Fruit fly (Drosophila melanogaster) whole organism, embryonic: Measurements from ENCODE around the gene anox.

Experiments
- CG10267 ChIP-seq: fragments of 200-800 bp; sonication (Bioruptor generic); optimal IDR thresholded peaks from 2 replicates; lab custom pipeline; 2018; ENCODE audit warnings: missing biosample characterization, mild to moderate bottlenecking, missing genetic modification characterization, moderate library complexity
- CG10431 ChIP-seq: fragments of 200-800 bp; sonication (Bioruptor generic); optimal IDR thresholded peaks from 3 replicates; lab custom pipeline; 2018; ENCODE audit warnings: missing biosample characterization, mild to moderate bottlenecking, missing genetic modification characterization
- CG15073 ChIP-seq: fragments of 200-800 bp; sonication (Bioruptor generic); optimal IDR thresholded peaks from 2 replicates; lab custom pipeline; 2016; ENCODE audit warnings: missing biosample characterization, missing genetic modification characterization
- CG15479 ChIP-seq: fragments of 200-800 bp; sonication (Bioruptor generic); optimal IDR thresholded peaks from 3 replicates; lab custom pipeline; 2019; ENCODE audit warnings: missing biosample characterization, mild to moderate bottlenecking, missing genetic modification characterization, moderate library complexity
- CG17385 ChIP-seq: fragments of 200-800 bp; sonication (Bioruptor generic); optimal IDR thresholded peaks from 3 replicates; lab custom pipeline; 2018; ENCODE audit warnings: missing biosample characterization, mild to moderate bottlenecking, missing genetic modification characterization
- CG18599 ChIP-seq: fragments of 200-800 bp; sonication (Bioruptor generic); optimal IDR thresholded peaks from 3 replicates; lab custom pipeline; 2017; ENCODE audit warnings: missing biosample characterization, missing genetic modification characterization, mild to moderate bottlenecking, moderate library complexity, missing genetic modification reagents
- CG30431 ChIP-seq: fragments of 200-800 bp; sonication (Bioruptor generic); optimal IDR thresholded peaks from 2 replicates; lab custom pipeline; 2017; ENCODE audit warnings: missing biosample characterization, missing genetic modification characterization
- CG3163 ChIP-seq: fragments of 200-800 bp; sonication (Bioruptor generic); optimal IDR thresholded peaks from 3 replicates; lab custom pipeline; 2016; ENCODE audit warnings: missing biosample characterization, missing genetic modification characterization
- CG34376 ChIP-seq: fragments of 200-800 bp; sonication (Bioruptor generic); optimal IDR thresholded peaks from 2 replicates; lab custom pipeline; 2018; ENCODE audit warnings: missing biosample characterization, mild to moderate bottlenecking, missing genetic modification characterization
- CG4360 ChIP-seq: fragments of 200-800 bp; sonication (Bioruptor generic); IDR thresholded peaks from 2 replicates; pipeline ENCODE4 v1.3.6; 2022; ENCODE audit warnings: missing biosample characterization, missing genetic modification characterization
- CG4854 ChIP-seq: fragments of 200-800 bp; sonication (Bioruptor generic); optimal IDR thresholded peaks from 2 replicates; lab custom pipeline; 2016; ENCODE audit warnings: missing biosample characterization, missing genetic modification characterization, inconsistent platforms
- H2.0 ChIP-seq: fragments of 200-800 bp; sonication (Bioruptor generic); IDR thresholded peaks from 2 replicates; pipeline ENCODE4 v1.3.6; 2022; ENCODE audit warnings: missing biosample characterization, missing genetic modification characterization
- Med ChIP-seq: fragments of 200-800 bp; sonication (Bioruptor generic); peaks from one replicate; lab custom pipeline; 2016; ENCODE audit warnings: missing biosample characterization, missing genetic modification characterization, mild to moderate bottlenecking, inconsistent platforms, moderate library complexity
- Optix ChIP-seq: fragments of 200-800 bp; sonication (Bioruptor generic); IDR thresholded peaks from 3 replicates; pipeline ENCODE4 v1.3.6; 2022; ENCODE audit warnings: missing biosample characterization, missing genetic modification characterization
- Pdp1 ChIP-seq, 2 experiments: fragments of 200-800 bp; sonication (Bioruptor generic); optimal IDR thresholded peaks; 3 replicates each; lab custom pipeline; 2016; ENCODE audit warnings: missing biosample characterization in 2 of 2, missing genetic modification characterization in 2 of 2, mild to moderate bottlenecking in 1 of 2, moderate library complexity in 1 of 2
- Rx ChIP-seq: fragments of 200-800 bp; sonication (Bioruptor generic); IDR thresholded peaks from 2 replicates; pipeline ENCODE4 v1.3.6; 2022; ENCODE audit warnings: missing biosample characterization, missing genetic modification characterization
- Trl ChIP-seq, 3 experiments: fragments of >200 bp in 2 of 3; fragments of 200-800 bp in 1 of 3; sonication (Bioruptor generic) in 1 of 3; optimal IDR thresholded peaks; 2 replicates in 1 of 3; 3 replicates in 2 of 3; lab custom pipeline; 2016 to 2017; ENCODE audit warnings: missing biosample characterization in 1 of 3, missing genetic modification characterization in 1 of 3
- Vsx1 ChIP-seq: fragments of 200-800 bp; sonication (Bioruptor generic); optimal IDR thresholded peaks from 2 replicates; lab custom pipeline; 2017; ENCODE audit warnings: missing biosample characterization, mild to moderate bottlenecking, missing genetic modification characterization, missing genetic modification reagents
- YL-1 ChIP-seq: fragments of 200-800 bp; sonication (Bioruptor generic); optimal IDR thresholded peaks from 3 replicates; lab custom pipeline; 2017; ENCODE audit warnings: missing biosample characterization, mild to moderate bottlenecking, missing genetic modification characterization
- bcd ChIP-seq: fragments of 200-800 bp; sonication (Bioruptor generic); optimal IDR thresholded peaks from 2 replicates; lab custom pipeline; 2017; ENCODE audit warnings: missing biosample characterization, mild to moderate bottlenecking, missing genetic modification characterization
- bsh ChIP-seq, 2 experiments: fragments of 200-800 bp; sonication (Bioruptor generic); optimal IDR thresholded peaks; 2 replicates each; lab custom pipeline; 2017 to 2018; ENCODE audit warnings: mild to moderate bottlenecking in 2 of 2, missing biosample characterization in 2 of 2, missing genetic modification characterization in 2 of 2, moderate library complexity in 1 of 2
- cg ChIP-seq: fragments of 200-800 bp; sonication (Bioruptor generic); optimal IDR thresholded peaks from 3 replicates; lab custom pipeline; 2019; ENCODE audit warnings: missing biosample characterization, mild to moderate bottlenecking, missing genetic modification characterization, moderate library complexity
- chinmo ChIP-seq: fragments of 200-800 bp; sonication (Bioruptor generic); IDR thresholded peaks from 4 replicates; pipeline ENCODE4 v1.3.6; 2022; ENCODE audit warnings: missing biosample characterization, missing genetic modification characterization; ENCODE audit not compliant: partially characterized antibody
- chm ChIP-seq: fragments of 200-800 bp; sonication (Bioruptor generic); IDR thresholded peaks from 2 replicates; pipeline ENCODE4 v1.3.6; 2022; ENCODE audit warnings: missing biosample characterization, missing genetic modification characterization
- crol ChIP-seq: fragments of 200-800 bp; sonication (Bioruptor generic); IDR thresholded peaks from 2 replicates; pipeline ENCODE4 v1.3.6; 2022; ENCODE audit warnings: missing biosample characterization, missing genetic modification characterization
- cwo ChIP-seq: fragments of 200-800 bp; sonication (Bioruptor generic); optimal IDR thresholded peaks from 3 replicates; lab custom pipeline; 2017; ENCODE audit warnings: missing biosample characterization, missing genetic modification characterization, mild to moderate bottlenecking, moderate library complexity, missing genetic modification reagents
- ewg ChIP-seq: fragments of 200-800 bp; sonication (Bioruptor generic); optimal IDR thresholded peaks from 3 replicates; lab custom pipeline; 2017; ENCODE audit warnings: mild to moderate bottlenecking, missing biosample characterization, missing genetic modification reagents, missing genetic modification characterization
- exex ChIP-seq: fragments of 200-800 bp; sonication (Bioruptor generic); optimal IDR thresholded peaks from 4 replicates; lab custom pipeline; 2018; ENCODE audit warnings: missing biosample characterization, mild to moderate bottlenecking, missing genetic modification characterization, moderate library complexity
- insv ChIP-seq, 2 experiments: fragments of 200-800 bp; sonication (Bioruptor generic); optimal IDR thresholded peaks; 3 replicates each; lab custom pipeline; 2016 to 2018; ENCODE audit warnings: missing biosample characterization in 2 of 2, missing genetic modification characterization in 2 of 2
- lola ChIP-seq, 3 experiments: fragments of >200 bp in 2 of 3; fragments of 200-800 bp in 1 of 3; sonication (Bioruptor generic) in 1 of 3; optimal IDR thresholded peaks; 2 replicates each; lab custom pipeline; 2017 to 2019; ENCODE audit warnings: missing biosample characterization in 3 of 3, missing genetic modification characterization in 3 of 3, mild to moderate bottlenecking in 1 of 3, moderate library complexity in 1 of 3
- mirr ChIP-seq: fragments of 200-800 bp; sonication (Bioruptor generic); optimal IDR thresholded peaks from 3 replicates; lab custom pipeline; 2018; ENCODE audit warnings: missing biosample characterization, mild to moderate bottlenecking, missing genetic modification characterization
- onecut ChIP-seq: fragments of 200-800 bp; sonication (Bioruptor generic); IDR thresholded peaks from 2 replicates; pipeline ENCODE4 v1.3.6; 2022; ENCODE audit warnings: missing biosample characterization, missing genetic modification characterization
- sug ChIP-seq: fragments of 200-800 bp; optimal IDR thresholded peaks from 2 replicates; lab custom pipeline; 2019; ENCODE audit warnings: missing biosample characterization, mild to moderate bottlenecking, missing genetic modification characterization, moderate library complexity

Gene anox

DNA sequence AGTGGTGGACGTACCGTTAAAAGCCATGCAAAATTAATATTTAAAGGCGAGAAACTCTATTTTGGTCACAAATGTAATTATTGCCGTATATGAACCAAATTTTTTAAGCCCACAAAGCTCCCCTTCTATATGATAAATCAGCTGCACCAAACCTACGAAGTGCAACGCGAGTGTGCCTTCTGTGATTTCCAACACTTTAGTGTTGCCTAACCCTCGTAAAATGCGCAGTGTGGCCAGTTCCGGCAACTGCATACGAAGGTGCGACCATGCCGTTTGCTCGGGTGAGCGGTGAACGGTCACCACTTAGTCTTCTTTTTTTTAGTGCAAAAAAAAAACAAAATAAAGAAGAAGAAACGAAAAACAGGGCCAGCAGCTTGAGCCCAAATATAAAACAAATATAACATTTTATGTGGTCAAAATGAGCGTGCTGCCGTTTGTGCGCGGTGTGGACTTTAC, 20.4 kb upstream of the anox start, which contains the start of the genes tty and fliI (continued):
- peak; percentile 52 for TF ChIP-seq CG3163
- peak in 1 of 3 experiments; percentile 41 for TF ChIP-seq lola (GFP tag; optimal IDR thresholded peaks at IDR 0.05; lab: Kevin White, UChicago)
- peak; percentile 78 for TF ChIP-seq CG30431 (GFP tag; lab: Kevin White, UChicago)
- peak; percentile 64 for TF ChIP-seq YL-1 (GFP tag; lab: Kevin White, UChicago)
- peak; percentile 90 for TF ChIP-seq CG10267
- TF ChIP-seq CG15479, result no peak
- peak; percentile 74 for TF ChIP-seq Vsx1 (GFP tag; lab: Kevin White, UChicago)
- TF ChIP-seq crol, result peak; percentile 52; the same call in 1 of the 2 replicates
- peak; percentile 91 for TF ChIP-seq chm (GFP tag; lab: Robert Waterston, UW)
- TF ChIP-seq cg (GFP tag; lab: Kevin White, UChicago), result no peak
- peak; percentile 83 for TF ChIP-seq bcd (GFP tag; lab: Kevin White, UChicago)

DNA sequence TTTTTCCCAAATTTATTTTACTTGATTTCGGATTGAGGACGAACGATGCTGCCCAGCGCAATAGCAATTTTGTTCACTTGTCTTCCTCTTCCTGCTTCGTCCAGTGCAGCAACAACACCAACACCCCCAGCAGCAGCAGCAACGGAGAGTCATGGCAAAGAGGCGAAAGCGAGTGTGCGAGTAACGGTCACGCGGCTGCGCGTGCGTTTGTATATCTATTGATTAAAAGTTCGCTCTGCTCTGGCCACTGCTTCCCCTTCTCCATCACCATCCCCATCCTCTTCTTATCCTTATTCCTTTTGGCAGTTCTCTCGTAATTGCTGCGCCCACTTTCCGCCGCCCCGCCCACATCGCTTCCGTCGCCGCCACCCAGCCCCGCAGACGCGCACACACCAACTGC, 19.1 kb upstream of the anox start:
- TF ChIP-seq chinmo (GFP tag; lab: Robert Waterston, UW) (0 out of 4 replicates have a peak, but pooled peaks have one; percentile 18), bsh (GFP tag; optimal IDR thresholded peaks at IDR 0.05; lab: Kevin White, UChicago) (peak in 1 of 2 experiments; percentile 5), sug (no peak), Med (GFP tag; lab: Kevin White, UChicago) (peak; percentile 33), CG4854 (GFP tag; lab: Kevin White, UChicago) (no peak), CG4360 (GFP tag; lab: Robert Waterston, UW) (0 out of 2 replicates have a peak, but pooled peaks have one; percentile 27), ewg (GFP tag; lab: Kevin White, UChicago) (peak; percentile 86), CG10431 (GFP tag; lab: Kevin White, UChicago) (no peak), Optix (GFP tag; lab: Robert Waterston, UW) (no peak), CG18599 (GFP tag; lab: Kevin White, UChicago) (peak; percentile 11), Rx (no peak), crol (peak; percentile 43), onecut (GFP tag; lab: Robert Waterston, UW) (peak; percentile 92), CG17385 (GFP tag; lab: Kevin White, UChicago) (peak; percentile 70), Trl (optimal IDR thresholded peaks at IDR 0.05; lab: Kevin White, UChicago) (peak in 1 of 2 experiments; percentile 6), Trl (GFP tag; optimal IDR thresholded peaks at IDR 0.05; lab: Kevin White, UChicago) (no peak), insv (GFP tag; optimal IDR thresholded peaks at IDR 0.05; lab: Kevin White, UChicago) (no peak)

DNA sequence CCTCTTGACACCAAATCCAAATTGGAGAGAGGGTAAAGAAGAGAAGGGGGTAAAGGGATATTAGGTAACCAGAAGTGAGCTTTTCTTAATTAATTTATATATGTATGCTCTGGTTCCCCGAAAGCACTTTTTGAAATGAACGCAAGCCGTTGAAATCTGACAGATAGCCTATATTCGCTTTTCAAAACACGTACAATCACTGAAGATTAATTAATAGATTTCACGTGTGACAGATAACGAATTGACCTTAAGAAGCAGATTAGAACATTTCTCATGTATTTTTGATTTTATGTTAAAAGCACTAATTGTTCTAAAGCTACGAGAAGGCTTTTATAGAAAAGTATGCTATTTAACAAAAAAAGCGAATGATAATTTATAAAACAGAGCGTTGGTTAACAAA, 18.0 kb upstream of the anox start:
- TF ChIP-seq mirr (GFP tag; lab: Kevin White, UChicago) (peak; percentile 65), exex (tag; lab: Kevin White, UChicago) (peak; percentile 85), Pdp1 (GFP tag; optimal IDR thresholded peaks at IDR 0.05; lab: Kevin White, UChicago) (peak in 1 of 2 experiments; percentile 69), CG34376 (GFP tag; lab: Kevin White, UChicago) (peak; percentile 56), H2.0 (GFP tag; lab: Robert Waterston, UW) (no peak), CG15073 (GFP tag; lab: Kevin White, UChicago) (no peak), cwo (GFP tag; lab: Kevin White, UChicago) (peak; percentile 69)
